Fruit fly (Drosophila melanogaster) whole organism, pupa: Measurements from ENCODE around the gene AP-1-2beta.

Source experiments
- CG14655 ChIP-seq: fragments of 200-800 bp; sonication (Bioruptor generic); optimal IDR thresholded peaks from 3 replicates; lab custom pipeline; 2017; ENCODE audit warnings: mild to moderate bottlenecking, missing biosample characterization, missing genetic modification reagents, missing genetic modification characterization
- CG17806 ChIP-seq: fragments of 200-800 bp; sonication (Bioruptor generic); optimal IDR thresholded peaks from 2 replicates; lab custom pipeline; 2018; ENCODE audit warnings: missing biosample characterization, mild to moderate bottlenecking, missing genetic modification characterization, moderate library complexity
- CG32121 ChIP-seq: fragments of 200-800 bp; sonication (Bioruptor generic); IDR thresholded peaks from 2 replicates; pipeline ENCODE4 v1.3.6; 2022; ENCODE audit warnings: missing biosample characterization, missing genetic modification characterization
- CG8159 ChIP-seq: fragments of 200-800 bp; sonication (Bioruptor generic); optimal IDR thresholded peaks from 3 replicates; lab custom pipeline; 2018; ENCODE audit warnings: missing biosample characterization, mild to moderate bottlenecking, missing genetic modification characterization, moderate library complexity
- CG8301 ChIP-seq: fragments of 200-800 bp; sonication (Bioruptor generic); optimal IDR thresholded peaks from 2 replicates; lab custom pipeline; 2018; ENCODE audit warnings: missing biosample characterization, mild to moderate bottlenecking, missing genetic modification characterization
- D1 ChIP-seq: fragments of 200-800 bp; sonication (Bioruptor generic); optimal IDR thresholded peaks from 2 replicates; lab custom pipeline; 2018; ENCODE audit warnings: missing biosample characterization, mild to moderate bottlenecking, missing genetic modification characterization, moderate library complexity
- Pif1B ChIP-seq: fragments of 200-800 bp; sonication (Bioruptor generic); optimal IDR thresholded peaks from 3 replicates; lab custom pipeline; 2016; ENCODE audit warnings: missing biosample characterization, missing genetic modification characterization
- Snoo ChIP-seq: fragments of 200-800 bp; sonication (Bioruptor generic); optimal IDR thresholded peaks from 3 replicates; lab custom pipeline; 2017; ENCODE audit warnings: missing biosample characterization, mild to moderate bottlenecking, missing genetic modification characterization, inconsistent platforms

- no peak for TF ChIP-seq D1
- no peak for TF ChIP-seq CG8159
- TF ChIP-seq CG32121 (GFP tag; lab: Robert Waterston, UW), result no peak
- no peak for TF ChIP-seq Snoo
- TF ChIP-seq CG14655 (GFP tag; lab: Kevin White, UChicago), result no peak
- no peak for TF ChIP-seq CG17806 (tag; lab: Kevin White, UChicago)
- TF ChIP-seq Pif1B, result no peak
- no peak for TF ChIP-seq CG8301 (tag; lab: Kevin White, UChicago)
Measured at dm6 chrX:19735270-19735669, 4.5 kb downstream of the AP-1-2beta start, which contains the start of gene CG14234.
